Fruit fly (Drosophila melanogaster) whole organism, embryonic: ENCODE data around the gene CG32816.

ENCODE experiments used
- Atf6 ChIP-seq: fragments of 200-800 bp; sonication (Bioruptor generic); IDR thresholded peaks from 2 replicates; pipeline ENCODE4 v1.3.6; 2022; ENCODE audit warnings: missing biosample characterization, missing genetic modification characterization
- Awh ChIP-seq: fragments of 200-800 bp; sonication (Bioruptor generic); IDR thresholded peaks from 2 replicates; pipeline ENCODE4, ENCODE4 v1.3.6; 2022; ENCODE audit warnings: missing biosample characterization, missing genetic modification characterization
- CG10267 ChIP-seq: fragments of 200-800 bp; sonication (Bioruptor generic); optimal IDR thresholded peaks from 2 replicates; lab custom pipeline; 2018; ENCODE audit warnings: missing biosample characterization, mild to moderate bottlenecking, missing genetic modification characterization, moderate library complexity
- CG10274 ChIP-seq: fragments of 200-800 bp; sonication (Bioruptor generic); optimal IDR thresholded peaks from 3 replicates; lab custom pipeline; 2017; ENCODE audit warnings: missing biosample characterization, mild to moderate bottlenecking, missing genetic modification characterization
- CG10462 ChIP-seq: fragments of 200-800 bp; sonication (Bioruptor generic); optimal IDR thresholded peaks from 2 replicates; lab custom pipeline; 2016; ENCODE audit warnings: missing biosample characterization, missing genetic modification characterization
- CG11695 ChIP-seq: fragments of 200-800 bp; sonication (Bioruptor generic); IDR thresholded peaks from 3 replicates; pipeline ENCODE4 v1.3.6; 2022; ENCODE audit warnings: missing biosample characterization, missing genetic modification characterization
- CG1233 ChIP-seq: fragments of 200-800 bp; sonication (Bioruptor generic); optimal IDR thresholded peaks from 4 replicates; lab custom pipeline; 2018; ENCODE audit warnings: missing biosample characterization, mild to moderate bottlenecking, missing genetic modification characterization
- CG12659 ChIP-seq: fragments of 200-800 bp; sonication (Bioruptor generic); optimal IDR thresholded peaks from 3 replicates; lab custom pipeline; 2017; ENCODE audit warnings: mild to moderate bottlenecking, missing biosample characterization, missing genetic modification reagents, missing genetic modification characterization
- CG13424 ChIP-seq: fragments of 200-800 bp; sonication (Bioruptor generic); optimal IDR thresholded peaks from 2 replicates; lab custom pipeline; 2019; ENCODE audit warnings: missing biosample characterization, mild to moderate bottlenecking, missing genetic modification characterization, moderate library complexity
- CG14710 ChIP-seq: fragments of 200-800 bp; sonication (Bioruptor generic); optimal IDR thresholded peaks from 3 replicates; lab custom pipeline; 2019; ENCODE audit warnings: missing biosample characterization, mild to moderate bottlenecking, missing genetic modification characterization, moderate library complexity
- CG14860 ChIP-seq: fragments of 200-800 bp; sonication (Bioruptor generic); IDR thresholded peaks from 3 replicates; pipeline ENCODE4 v1.3.6; 2022; ENCODE audit warnings: missing biosample characterization, missing genetic modification characterization; ENCODE audit not compliant: partially characterized antibody
- CG14965 ChIP-seq: fragments of 200-800 bp; sonication (Bioruptor generic); optimal IDR thresholded peaks from 2 replicates; lab custom pipeline; 2016; ENCODE audit warnings: missing biosample characterization, missing genetic modification characterization, borderline replicate concordance
- CG16815 ChIP-seq: fragments of 200-800 bp; sonication (Bioruptor generic); optimal IDR thresholded peaks from 3 replicates; lab custom pipeline; 2017; ENCODE audit warnings: missing biosample characterization, mild to moderate bottlenecking, missing genetic modification characterization
- CG17568 ChIP-seq: fragments of 200-800 bp; sonication (Bioruptor generic); optimal IDR thresholded peaks from 2 replicates; lab custom pipeline; 2018; ENCODE audit warnings: missing biosample characterization, mild to moderate bottlenecking, missing genetic modification characterization, moderate library complexity
- CG18262 ChIP-seq: fragments of 200-800 bp; optimal IDR thresholded peaks from 3 replicates; lab custom pipeline; 2019; ENCODE audit warnings: missing biosample characterization, mild to moderate bottlenecking, missing genetic modification characterization, moderate library complexity
- CG30020 ChIP-seq: fragments of 200-800 bp; optimal IDR thresholded peaks from 2 replicates; lab custom pipeline; 2019; ENCODE audit warnings: missing biosample characterization, mild to moderate bottlenecking, missing genetic modification characterization, moderate library complexity
- CG30403 ChIP-seq: fragments of 200-800 bp; sonication (Bioruptor generic); optimal IDR thresholded peaks from 3 replicates; lab custom pipeline; 2016; ENCODE audit warnings: missing biosample characterization, missing genetic modification characterization
- CG3407 ChIP-seq: fragments of 200-800 bp; sonication (Bioruptor generic); optimal IDR thresholded peaks from 2 replicates; lab custom pipeline; 2018; ENCODE audit warnings: missing biosample characterization, mild to moderate bottlenecking, missing genetic modification characterization
- CG6175 ChIP-seq: fragments of 200-800 bp; sonication (Bioruptor generic); IDR thresholded peaks from 3 replicates; pipeline ENCODE4 v1.3.6; 2022; ENCODE audit warnings: missing biosample characterization, missing genetic modification characterization
- CG6813 ChIP-seq: fragments of 200-800 bp; sonication (Bioruptor generic); optimal IDR thresholded peaks from 2 replicates; lab custom pipeline; 2017; ENCODE audit warnings: missing biosample characterization, missing genetic modification characterization, mild to moderate bottlenecking, moderate library complexity, missing genetic modification reagents
- CG7928 ChIP-seq: fragments of 200-800 bp; sonication (Bioruptor generic); optimal IDR thresholded peaks from 2 replicates; lab custom pipeline; 2017; ENCODE audit warnings: missing biosample characterization, mild to moderate bottlenecking, missing genetic modification characterization
- CG8089 ChIP-seq: fragments of 200-800 bp; sonication (Bioruptor generic); optimal IDR thresholded peaks from 3 replicates; lab custom pipeline; 2016; ENCODE audit warnings: missing biosample characterization, missing genetic modification characterization
- CG8281 ChIP-seq: fragments of 200-800 bp; sonication (Bioruptor generic); optimal IDR thresholded peaks from 2 replicates; lab custom pipeline; 2018; ENCODE audit warnings: missing biosample characterization, mild to moderate bottlenecking, missing genetic modification characterization, moderate library complexity
- CG8359 ChIP-seq: fragments of 200-800 bp; sonication (Bioruptor generic); optimal IDR thresholded peaks from 2 replicates; lab custom pipeline; 2017; ENCODE audit warnings: missing biosample characterization, mild to moderate bottlenecking, missing genetic modification characterization, borderline replicate concordance
- CG9437 ChIP-seq: fragments of 200-800 bp; sonication (Bioruptor generic); optimal IDR thresholded peaks from 2 replicates; lab custom pipeline; 2018; ENCODE audit warnings: missing biosample characterization, mild to moderate bottlenecking, missing genetic modification characterization
- D19B ChIP-seq: fragments of 200-800 bp; sonication (Bioruptor generic); optimal IDR thresholded peaks from 2 replicates; lab custom pipeline; 2017; ENCODE audit warnings: missing biosample characterization, mild to moderate bottlenecking, missing genetic modification characterization
- H2.0 ChIP-seq: fragments of 200-800 bp; sonication (Bioruptor generic); IDR thresholded peaks from 2 replicates; pipeline ENCODE4 v1.3.6; 2022; ENCODE audit warnings: missing biosample characterization, missing genetic modification characterization
- Mrtf ChIP-seq: fragments of 200-800 bp; sonication (Bioruptor generic); IDR thresholded peaks from 3 replicates; pipeline ENCODE4 v1.3.6; 2022; ENCODE audit warnings: missing biosample characterization, missing genetic modification characterization
- NK7.1 ChIP-seq: fragments of 200-800 bp; sonication (Bioruptor generic); optimal IDR thresholded peaks from 3 replicates; lab custom pipeline; 2016; ENCODE audit warnings: missing biosample characterization, missing genetic modification characterization
- Pdp1 ChIP-seq, 2 experiments: fragments of 200-800 bp; sonication (Bioruptor generic); optimal IDR thresholded peaks; 3 replicates each; lab custom pipeline; 2016; ENCODE audit warnings: missing biosample characterization in 2 of 2, missing genetic modification characterization in 2 of 2, mild to moderate bottlenecking in 1 of 2, moderate library complexity in 1 of 2
- Scr ChIP-seq: fragments of 200-800 bp; sonication (Bioruptor generic); IDR thresholded peaks from 2 replicates; pipeline ENCODE4 v1.3.6; 2022; ENCODE audit warnings: missing biosample characterization, missing genetic modification characterization; ENCODE audit not compliant: partially characterized antibody
- Sin3A ChIP-seq: fragments of >200 bp; optimal IDR thresholded peaks from 2 replicates; lab custom pipeline; 2018
- Ssrp ChIP-seq: fragments of 200-800 bp; sonication (Bioruptor generic); optimal IDR thresholded peaks from 2 replicates; lab custom pipeline; 2018; ENCODE audit warnings: missing biosample characterization, mild to moderate bottlenecking, missing genetic modification characterization, moderate library complexity
- Taf1 ChIP-seq: fragments of 200-800 bp; sonication (Bioruptor generic); IDR thresholded peaks from 2 replicates; pipeline ENCODE4 v1.3.6; 2022; ENCODE audit warnings: missing biosample characterization, missing genetic modification characterization
- aop ChIP-seq: fragments of 200-800 bp; sonication (Bioruptor generic); IDR thresholded peaks from 2 replicates; pipeline ENCODE4 v1.3.6; 2022; ENCODE audit warnings: missing biosample characterization, missing genetic modification characterization
- ash1 ChIP-seq: fragments of 200-800 bp; sonication (Bioruptor generic); optimal IDR thresholded peaks from 2 replicates; lab custom pipeline; 2018; ENCODE audit warnings: missing biosample characterization, mild to moderate bottlenecking, missing genetic modification characterization
- cwo ChIP-seq: fragments of 200-800 bp; sonication (Bioruptor generic); optimal IDR thresholded peaks from 3 replicates; lab custom pipeline; 2017; ENCODE audit warnings: missing biosample characterization, missing genetic modification characterization, mild to moderate bottlenecking, moderate library complexity, missing genetic modification reagents
- da ChIP-seq: fragments of 200-800 bp; sonication (Bioruptor generic); optimal IDR thresholded peaks from 2 replicates; lab custom pipeline; 2016; ENCODE audit warnings: missing biosample characterization, missing genetic modification characterization
- inv ChIP-seq: fragments of 200-800 bp; sonication (Bioruptor generic); IDR thresholded peaks from 2 replicates; pipeline ENCODE4 v1.3.6; 2022; ENCODE audit warnings: missing biosample characterization, missing genetic modification characterization; ENCODE audit not compliant: partially characterized antibody
- jumu ChIP-seq: fragments of 200-800 bp; sonication (Bioruptor generic); optimal IDR thresholded peaks from 3 replicates; lab custom pipeline; 2016; ENCODE audit warnings: missing biosample characterization, missing genetic modification characterization
- nau ChIP-seq: fragments of 200-800 bp; sonication (Bioruptor generic); optimal IDR thresholded peaks from 3 replicates; lab custom pipeline; 2017; ENCODE audit warnings: missing biosample characterization, mild to moderate bottlenecking, missing genetic modification characterization, missing genetic modification reagents
- odd ChIP-seq: fragments of 200-800 bp; sonication (Bioruptor generic); optimal IDR thresholded peaks from 2 replicates; lab custom pipeline; 2017; ENCODE audit warnings: missing biosample characterization, mild to moderate bottlenecking, missing genetic modification characterization
- pnt ChIP-seq: fragments of 200-800 bp; sonication (Bioruptor generic); optimal IDR thresholded peaks from 3 replicates; lab custom pipeline; 2016; ENCODE audit warnings: missing biosample characterization, missing genetic modification characterization
- prd ChIP-seq, 3 experiments: fragments of >200 bp in 2 of 3; fragments of 200-800 bp in 1 of 3; sonication (Bioruptor generic) in 1 of 3; optimal IDR thresholded peaks in 2 of 3; IDR thresholded peaks in 1 of 3; 2 replicates in 2 of 3; 3 replicates in 1 of 3; pipeline versions ENCODE4 v1.3.6 to Lab custom; 2017 to 2022; ENCODE audit warnings: missing biosample characterization in 1 of 3, missing genetic modification characterization in 1 of 3
- pros ChIP-seq: fragments of 200-800 bp; sonication (Bioruptor generic); optimal IDR thresholded peaks from 3 replicates; lab custom pipeline; 2019; ENCODE audit warnings: missing biosample characterization, mild to moderate bottlenecking, missing genetic modification characterization, moderate library complexity
- ranshi ChIP-seq: fragments of 200-800 bp; sonication (Bioruptor generic); IDR thresholded peaks from 2 replicates; pipeline ENCODE4 v1.3.6; 2022; ENCODE audit warnings: missing biosample characterization, missing genetic modification characterization
- so ChIP-seq: fragments of 200-800 bp; sonication (Bioruptor generic); IDR thresholded peaks from 3 replicates; pipeline ENCODE4 v1.3.6; 2022; ENCODE audit warnings: missing biosample characterization, missing genetic modification characterization
- sug ChIP-seq: fragments of 200-800 bp; optimal IDR thresholded peaks from 2 replicates; lab custom pipeline; 2019; ENCODE audit warnings: missing biosample characterization, mild to moderate bottlenecking, missing genetic modification characterization, moderate library complexity
- z ChIP-seq: fragments of 200-800 bp; sonication (Bioruptor generic); IDR thresholded peaks from 3 replicates; pipeline ENCODE4 v1.3.6; 2022; ENCODE audit warnings: missing biosample characterization, missing genetic modification characterization

The CG32816 gene

DNA sequence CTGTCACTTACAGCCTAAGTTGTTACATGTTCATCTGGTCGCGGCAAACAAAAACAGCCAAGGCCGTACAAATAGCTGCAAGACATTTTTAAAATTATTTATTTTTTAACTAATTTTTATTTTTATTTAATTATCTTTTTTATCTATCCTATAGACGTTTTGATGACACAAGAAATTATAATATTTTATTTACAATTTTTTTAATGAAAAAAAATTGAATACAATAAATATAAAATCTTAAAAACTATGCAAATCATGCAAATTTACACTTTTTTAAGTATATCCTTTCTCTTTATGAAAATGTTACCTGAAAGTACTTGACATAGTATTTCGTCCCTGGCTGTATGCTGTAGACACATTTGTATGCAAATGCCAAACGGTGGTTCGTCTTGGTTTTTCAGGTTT is 132.4 kb downstream of the CG32816 start (continued):
- TF ChIP-seq inv (GFP tag; lab: Robert Waterston, UW): no peak
- TF ChIP-seq Awh (GFP tag; lab: Robert Waterston, UW): peak; percentile 62; the same call in 1 of the 2 replicates
- TF ChIP-seq Atf6 (GFP tag; lab: Robert Waterston, UW): peak; percentile 49; the same call in 1 of the 2 replicates
- no peak for TF ChIP-seq jumu (GFP tag; lab: Kevin White, UChicago)
- TF ChIP-seq CG8281 (tag; lab: Kevin White, UChicago): peak; percentile 59
- TF ChIP-seq CG1233 (GFP tag; lab: Kevin White, UChicago): peak; percentile 68
- TF ChIP-seq CG10267 (tag; lab: Kevin White, UChicago): peak; percentile 77
- peak; percentile 59; the same call in 1 of the 2 replicates for TF ChIP-seq H2.0 (GFP tag; lab: Robert Waterston, UW)
- TF ChIP-seq CG6813: peak; percentile 74
- TF ChIP-seq nau (GFP tag; lab: Kevin White, UChicago): no peak
- no peak for TF ChIP-seq prd (optimal IDR thresholded peaks at IDR 0.05; lab: Kevin White, UChicago)
- peak; percentile 51 for TF ChIP-seq prd (GFP tag; IDR thresholded peaks at IDR 0.05; lab: Robert Waterston, UW)
- no peak for TF ChIP-seq CG6175
- TF ChIP-seq CG14710: peak; percentile 80
- no peak for TF ChIP-seq CG10274
- peak; percentile 42 for TF ChIP-seq CG3407 (GFP tag; lab: Kevin White, UChicago)
- TF ChIP-seq CG16815: peak; percentile 14
- TF ChIP-seq Mrtf (GFP tag; lab: Robert Waterston, UW): no peak
- TF ChIP-seq odd (GFP tag; lab: Kevin White, UChicago): peak; percentile 80
- TF ChIP-seq CG18262 (tag; lab: Kevin White, UChicago): peak; percentile 91
- peak in 1 of 2 experiments; percentile 36 for TF ChIP-seq Pdp1 (GFP tag; optimal IDR thresholded peaks at IDR 0.05; lab: Kevin White, UChicago)
- TF ChIP-seq CG8089 (GFP tag; lab: Kevin White, UChicago): no peak
- TF ChIP-seq Scr (GFP tag; lab: Robert Waterston, UW): no peak
- no peak for TF ChIP-seq CG14860 (GFP tag; lab: Robert Waterston, UW)
- no peak for TF ChIP-seq CG14965 (GFP tag; lab: Kevin White, UChicago)
- TF ChIP-seq CG17568: no peak
- no peak for TF ChIP-seq CG7928 (GFP tag; lab: Kevin White, UChicago)
- TF ChIP-seq CG11695 (GFP tag; lab: Robert Waterston, UW): peak; percentile 89
- TF ChIP-seq ranshi (GFP tag; lab: Robert Waterston, UW): peak; percentile 60
- no peak for TF ChIP-seq z (GFP tag; lab: Robert Waterston, UW)
- TF ChIP-seq da (GFP tag; lab: Kevin White, UChicago): no peak
- TF ChIP-seq so (GFP tag; lab: Robert Waterston, UW): 0 out of 3 replicates have a peak, but pooled peaks have one; percentile 54
- TF ChIP-seq Sin3A: no peak
- peak; percentile 59 for TF ChIP-seq CG30020 (tag; lab: Kevin White, UChicago)
- TF ChIP-seq sug (tag; lab: Kevin White, UChicago): peak; percentile 71
- no peak for TF ChIP-seq NK7.1
- peak; percentile 79 for TF ChIP-seq Ssrp (tag; lab: Kevin White, UChicago)
- TF ChIP-seq ash1 (GFP tag; lab: Kevin White, UChicago): no peak
- TF ChIP-seq CG30403: peak; percentile 53
- peak; percentile 85 for TF ChIP-seq CG9437 (GFP tag; lab: Kevin White, UChicago)
- peak; percentile 74 for TF ChIP-seq cwo (GFP tag; lab: Kevin White, UChicago)
- TF ChIP-seq CG10462: peak; percentile 16
- TF ChIP-seq Taf1 (GFP tag; lab: Robert Waterston, UW): no peak
- peak; percentile 21 for TF ChIP-seq D19B (GFP tag; lab: Kevin White, UChicago)
- peak; percentile 74 for TF ChIP-seq CG12659 (GFP tag; lab: Kevin White, UChicago)
- peak; percentile 91 for TF ChIP-seq CG13424 (tag; lab: Kevin White, UChicago)
- TF ChIP-seq CG8359 (GFP tag; lab: Kevin White, UChicago): peak; percentile 25
- TF ChIP-seq pros: peak; percentile 20
- TF ChIP-seq aop (GFP tag; lab: Robert Waterston, UW): no peak
- no peak for TF ChIP-seq pnt (GFP tag; lab: Kevin White, UChicago)
